Worm (Caenorhabditis elegans): Measurements from ENCODE around the gene nhr-185.
A peak's percentile ranks its signal among the peaks of the same experiment; 100 is the strongest.

The nhr-185 gene

ce11 chrV:3891919-3892318 is 44.8 kb upstream of the nhr-185 start, which contains the start of gene C17E7.12:
Gene C17E7.12 (minus strand): TSS chrV:3892019.
- no peak for TF ChIP-seq lin-40 (tag; optimal IDR thresholded peaks at IDR 0.05)
- no peak for TF ChIP-seq cebp-2 (GFP tag; IDR thresholded peaks at IDR 0.05)
- no peak for TF ChIP-seq tbx-9 (tag; optimal IDR thresholded peaks at IDR 0.05; ENCODE audit: borderline replicate concordance)
- no peak for TF ChIP-seq Y67H2A.10 (GFP tag; conservative IDR thresholded peaks at IDR 0.05)
- TF ChIP-seq hlh-12 (tag; optimal IDR thresholded peaks at IDR 0.05), result no peak
- no peak for TF ChIP-seq F33H1.4 (GFP tag; IDR thresholded peaks at IDR 0.05)
- no peak for TF ChIP-seq zim-3 (tag; optimal IDR thresholded peaks at IDR 0.05)
- no peak for TF ChIP-seq nfya-1 (tag; optimal IDR thresholded peaks at IDR 0.05; ENCODE audit: borderline replicate concordance, insufficient read depth)
- TF ChIP-seq C17E4.6 (GFP tag; IDR thresholded peaks at IDR 0.05), result no peak

ce11 chrV:3890761-3891160 is 43.6 kb upstream of the nhr-185 start, which contains the start of gene C17E7.9:
Gene C17E7.9 (minus strand): TSS chrV:3890861.
- no peak for TF ChIP-seq repo-1 (tag; optimal IDR thresholded peaks at IDR 0.05)
- TF ChIP-seq dox-1 (GFP tag; IDR thresholded peaks at IDR 0.05), result no peak
- no peak for TF ChIP-seq ceh-79 (tag; optimal IDR thresholded peaks at IDR 0.05)
- no peak for TF ChIP-seq ztf-26 (tag; optimal IDR thresholded peaks at IDR 0.05)
- no peak for TF ChIP-seq sea-2 (GFP tag; IDR thresholded peaks at IDR 0.05)
- TF ChIP-seq nhr-179 (tag; optimal IDR thresholded peaks at IDR 0.05), result no peak
- TF ChIP-seq atf-7 (tag; optimal IDR thresholded peaks at IDR 0.05), result no peak

ce11 chrV:3889113-3889512 is 41.9 kb upstream of the nhr-185 start, which contains the start of gene C17E7.13:
Gene C17E7.13 (minus strand): TSS chrV:3889288.
- TF ChIP-seq madf-10 (tag; optimal IDR thresholded peaks at IDR 0.05) (no peak), nhr-80 (tag; optimal IDR thresholded peaks at IDR 0.05) (peak; percentile 8)

- TF ChIP-seq ztf-26 (tag; optimal IDR thresholded peaks at IDR 0.05) (no peak), aptf-2 (GFP tag; conservative IDR thresholded peaks at IDR 0.05) (no peak), egrh-3 (GFP tag; IDR thresholded peaks at IDR 0.05) (no peak), ceh-58 (GFP tag; IDR thresholded peaks at IDR 0.05) (no peak), ztf-25 (GFP tag; IDR thresholded peaks at IDR 0.05) (no peak), snpc-3.4 (tag; optimal IDR thresholded peaks at IDR 0.05) (no peak), ets-4 (GFP tag; optimal IDR thresholded peaks at IDR 0.05) (no peak), F52B5.7 (tag; optimal IDR thresholded peaks at IDR 0.05) (no peak), madf-10 (tag; optimal IDR thresholded peaks at IDR 0.05) (no peak)
Measured at ce11 chrV:3886104-3886503, 38.9 kb upstream of the nhr-185 start, which contains the start of gene nhr-124. Gene nhr-124 (minus strand): TSS chrV:3886204.

- no peak for TF ChIP-seq F23B12.7 (tag; optimal IDR thresholded peaks at IDR 0.05; ENCODE audit: insufficient read depth)
- TF ChIP-seq B0035.1 (tag; optimal IDR thresholded peaks at IDR 0.05), result no peak
- no peak for TF ChIP-seq nfyb-1 (GFP tag; IDR thresholded peaks at IDR 0.05)
- no peak for TF ChIP-seq F22D6.2 (tag; optimal IDR thresholded peaks at IDR 0.05)
- TF ChIP-seq Y53F4B.3 (GFP tag; IDR thresholded peaks at IDR 0.05), result no peak
- TF ChIP-seq pbrm-1 (GFP tag; IDR thresholded peaks at IDR 0.05), result no peak
- TF ChIP-seq egl-18 (GFP tag; IDR thresholded peaks at IDR 0.05), result no peak
- no peak for TF ChIP-seq nhr-80 (tag; optimal IDR thresholded peaks at IDR 0.05)
- TF ChIP-seq hlh-26 (GFP tag; conservative IDR thresholded peaks at IDR 0.05), result no peak
- no peak for TF ChIP-seq C17E4.6 (GFP tag; IDR thresholded peaks at IDR 0.05)
- TF ChIP-seq F57C9.4 (tag; optimal IDR thresholded peaks at IDR 0.05), result no peak
- no peak for TF ChIP-seq F39B2.1 (GFP tag; IDR thresholded peaks at IDR 0.05)
- TF ChIP-seq nhr-179 (tag; optimal IDR thresholded peaks at IDR 0.05), result no peak
- no peak for TF ChIP-seq lin-35 (GFP tag; optimal IDR thresholded peaks at IDR 0.05)
- no peak for TF ChIP-seq madf-3 (GFP tag; IDR thresholded peaks at IDR 0.05)
- no peak for TF ChIP-seq T07F8.4 (tag; optimal IDR thresholded peaks at IDR 0.05)
- no peak for TF ChIP-seq repo-1 (tag; optimal IDR thresholded peaks at IDR 0.05)
- TF ChIP-seq dox-1 (GFP tag; IDR thresholded peaks at IDR 0.05), result no peak
- TF ChIP-seq let-607 (tag; optimal IDR thresholded peaks at IDR 0.05), result no peak
Measured at ce11 chrV:3884550-3884949, 37.4 kb upstream of the nhr-185 start.
